Fruit fly (Drosophila melanogaster): ENCODE data around the gene CG13101.

CG13101 gene

dm6 chr2L:8952194-8953037 lies 32.3 kb downstream of the CG13101 start (continued):
- peak in 1 of 2 experiments; percentile 26 for TF ChIP-seq tll (GFP tag; optimal IDR thresholded peaks at IDR 0.05)
- TF ChIP-seq Pdp1 (GFP tag; optimal IDR thresholded peaks at IDR 0.05), result peak; percentile 7 to 25
- TF ChIP-seq CG10209 (GFP tag; optimal IDR thresholded peaks at IDR 0.05), result peak; percentile 14
- TF ChIP-seq pum (GFP tag; optimal IDR thresholded peaks at IDR 0.05), result peak; percentile 36
- peak; percentile 29 for TF ChIP-seq CG18764 (GFP tag; optimal IDR thresholded peaks at IDR 0.05)
- no peak for TF ChIP-seq C15 (GFP tag; IDR thresholded peaks at IDR 0.05)
- no peak for TF ChIP-seq CG10959 (GFP tag; IDR thresholded peaks at IDR 0.05)
- no peak for TF ChIP-seq peb (GFP tag; IDR thresholded peaks at IDR 0.05)
- TF ChIP-seq CG10366 (GFP tag; IDR thresholded peaks at IDR 0.05), result peak; percentile 31
- peak; percentile 9 for TF ChIP-seq CG6813 (GFP tag; optimal IDR thresholded peaks at IDR 0.05)
- TF ChIP-seq Hand (GFP tag; optimal IDR thresholded peaks at IDR 0.05), result no peak
- no peak for TF ChIP-seq CG33557 (GFP tag; optimal IDR thresholded peaks at IDR 0.05)
- peak; percentile 33 for TF ChIP-seq CG2875 (GFP tag; optimal IDR thresholded peaks at IDR 0.05)
- TF ChIP-seq CG11696 (GFP tag; IDR thresholded peaks at IDR 0.05), result no peak
- TF ChIP-seq gfzf (GFP tag; optimal IDR thresholded peaks at IDR 0.05), result no peak
- no peak for TF ChIP-seq CkIIα-i1 (GFP tag; IDR thresholded peaks at IDR 0.05)
- peak; percentile 70 for TF ChIP-seq CG32532 (GFP tag; IDR thresholded peaks at IDR 0.05)
- TF ChIP-seq CG15269 (tag; optimal IDR thresholded peaks at IDR 0.05), result peak; percentile 39
- no peak for TF ChIP-seq CG14050 (GFP tag; IDR thresholded peaks at IDR 0.05)
- TF ChIP-seq Side (GFP tag; optimal IDR thresholded peaks at IDR 0.05), result peak; percentile 46
- no peak for TF ChIP-seq corto (GFP tag; optimal IDR thresholded peaks at IDR 0.05)
- TF ChIP-seq CG6765 (GFP tag; optimal IDR thresholded peaks at IDR 0.05), result no peak
- TF ChIP-seq da (GFP tag; optimal IDR thresholded peaks at IDR 0.05), result no peak
- TF ChIP-seq phol (tag; optimal IDR thresholded peaks at IDR 0.05), result peak; percentile 35
- no peak for TF ChIP-seq sisA (GFP tag; IDR thresholded peaks at IDR 0.05)
- TF ChIP-seq bcd (GFP tag; optimal IDR thresholded peaks at IDR 0.05), result peak; percentile 38
- TF ChIP-seq pita (GFP tag; optimal IDR thresholded peaks at IDR 0.05), result no peak
- TF ChIP-seq BtbVII (GFP tag; optimal IDR thresholded peaks at IDR 0.05), result peak; percentile 11
- TF ChIP-seq CG11456 (GFP tag; IDR thresholded peaks at IDR 0.05), result no peak
- TF ChIP-seq klu (GFP tag; IDR thresholded peaks at IDR 0.05), result no peak
- no peak for TF ChIP-seq CG16779 (GFP tag; IDR thresholded peaks at IDR 0.05)
- TF ChIP-seq CG13775 (GFP tag; optimal IDR thresholded peaks at IDR 0.05), result peak; percentile 16
- TF ChIP-seq HmgD (GFP tag; optimal IDR thresholded peaks at IDR 0.05), result peak; percentile 49
- no peak for TF ChIP-seq CG15073 (GFP tag; optimal IDR thresholded peaks at IDR 0.05)
- no peak for TF ChIP-seq CG4617 (GFP tag; optimal IDR thresholded peaks at IDR 0.05; ENCODE audit: borderline replicate concordance)
- peak; percentile 49 for TF ChIP-seq ttk (GFP tag; IDR thresholded peaks at IDR 0.05)
- TF ChIP-seq h (optimal IDR thresholded peaks at IDR 0.05), result no peak
- no peak; the same call in 1 of the 3 replicates for TF ChIP-seq CG6791 (GFP tag; IDR thresholded peaks at IDR 0.05; ENCODE audit: partially characterized antibody)
- no peak for TF ChIP-seq Taf1 (GFP tag; IDR thresholded peaks at IDR 0.05)
- TF ChIP-seq maf-S (GFP tag; optimal IDR thresholded peaks at IDR 0.05), result no peak
- no peak for TF ChIP-seq CG8359 (GFP tag; optimal IDR thresholded peaks at IDR 0.05; ENCODE audit: borderline replicate concordance)
- peak; percentile 61; the same call in 1 of the 2 replicates for TF ChIP-seq Xrp1 (GFP tag; IDR thresholded peaks at IDR 0.05)
- TF ChIP-seq sima (GFP tag; optimal IDR thresholded peaks at IDR 0.05), result no peak
- TF ChIP-seq CG8924 (tag; optimal IDR thresholded peaks at IDR 0.05), result peak; percentile 34
- no peak for TF ChIP-seq odd (GFP tag; optimal IDR thresholded peaks at IDR 0.05)
- no peak for TF ChIP-seq CG10274 (GFP tag; optimal IDR thresholded peaks at IDR 0.05)
- TF ChIP-seq CG18476 (GFP tag; optimal IDR thresholded peaks at IDR 0.05), result no peak
- no peak for TF ChIP-seq CG12236 (GFP tag; optimal IDR thresholded peaks at IDR 0.05)
- TF ChIP-seq Six4 (GFP tag; optimal IDR thresholded peaks at IDR 0.05), result no peak
